Worm (Caenorhabditis elegans) whole organism, L3 larva: ENCODE results near the gene C15H7.3.
A peak's percentile ranks its signal among the peaks of the same experiment; 100 is the strongest.

ENCODE experiments used
- R02D3.7 ChIP-seq: fragments of 150-350 bp; optimal IDR thresholded peaks from 2 replicates; lab custom pipeline; 2014; ENCODE audit warnings: missing biosample characterization, missing genetic modification characterization
- aly-2 ChIP-seq: fragments of 150-350 bp; optimal IDR thresholded peaks from 2 replicates; lab custom pipeline; 2014; ENCODE audit warnings: missing biosample characterization, missing genetic modification characterization
- elt-3 ChIP-seq, 3 experiments: fragments of 150-350 bp in 1 of 3; sonication (generic microtip) in 2 of 3; optimal IDR thresholded peaks; 2 replicates in 2 of 3; 4 replicates in 1 of 3; lab custom pipeline; 2014 to 2017; ENCODE audit warnings: missing biosample characterization in 3 of 3, missing genetic modification characterization in 3 of 3
- lin-15B ChIP-seq: fragments of 150-350 bp; optimal IDR thresholded peaks from 2 replicates; lab custom pipeline; 2014; ENCODE audit warnings: missing biosample characterization, missing genetic modification characterization
- lin-39 ChIP-seq: fragments of 150-350 bp; optimal IDR thresholded peaks from 2 replicates; lab custom pipeline; 2018; ENCODE audit warnings: missing biosample characterization, missing genetic modification reagents, missing genetic modification characterization
- nfya-1 ChIP-seq: sonication (generic microtip); optimal IDR thresholded peaks from 2 replicates; lab custom pipeline; 2017; ENCODE audit warnings: missing genetic modification characterization, mild to moderate bottlenecking, missing compliant biosample characterization, antibody characterized with exemption, moderate library complexity; ENCODE audit not compliant: insufficient read depth
- nhr-11 ChIP-seq: fragments of 150-350 bp; optimal IDR thresholded peaks from 2 replicates; lab custom pipeline; 2014; ENCODE audit warnings: missing biosample characterization, missing genetic modification characterization
- nhr-25 ChIP-seq: sonication (generic microtip); optimal IDR thresholded peaks from 2 replicates; lab custom pipeline; 2017; ENCODE audit warnings: missing biosample characterization, missing genetic modification characterization
- nhr-28 ChIP-seq: fragments of 150-350 bp; optimal IDR thresholded peaks from 2 replicates; lab custom pipeline; 2014; ENCODE audit warnings: missing biosample characterization, missing genetic modification characterization
- nhr-77 ChIP-seq: fragments of 150-350 bp; optimal IDR thresholded peaks from 2 replicates; lab custom pipeline; 2014; ENCODE audit warnings: missing biosample characterization, missing genetic modification characterization
- snpc-4 ChIP-seq: fragments of 150-350 bp; optimal IDR thresholded peaks from 2 replicates; lab custom pipeline; 2014; ENCODE audit warnings: missing biosample characterization, missing genetic modification characterization

- TF ChIP-seq nhr-11 (tag; lab: Kevin White, UChicago) = no peak
- TF ChIP-seq nhr-77 (tag; lab: Kevin White, UChicago) = no peak
- no peak for TF ChIP-seq snpc-4
- TF ChIP-seq nfya-1 (tag; lab: Kevin White, UChicago) = peak; percentile 91
- TF ChIP-seq R02D3.7 (tag; lab: Kevin White, UChicago) = no peak
- TF ChIP-seq aly-2 = no peak
- no peak for TF ChIP-seq nhr-28 (tag; lab: Kevin White, UChicago)
- TF ChIP-seq lin-39 = no peak
- peak; percentile 78 for TF ChIP-seq nhr-25 (tag; lab: Kevin White, UChicago)
- no peak for TF ChIP-seq lin-15B (tag; lab: Kevin White, UChicago)
- no peak for TF ChIP-seq elt-3 (tag; optimal IDR thresholded peaks at IDR 0.05; lab: Kevin White, UChicago)
Measured at ce11 chrIII:9617599-9618262, 34.0 kb downstream of the C15H7.3 start.
